In the genomic region with DNA sequence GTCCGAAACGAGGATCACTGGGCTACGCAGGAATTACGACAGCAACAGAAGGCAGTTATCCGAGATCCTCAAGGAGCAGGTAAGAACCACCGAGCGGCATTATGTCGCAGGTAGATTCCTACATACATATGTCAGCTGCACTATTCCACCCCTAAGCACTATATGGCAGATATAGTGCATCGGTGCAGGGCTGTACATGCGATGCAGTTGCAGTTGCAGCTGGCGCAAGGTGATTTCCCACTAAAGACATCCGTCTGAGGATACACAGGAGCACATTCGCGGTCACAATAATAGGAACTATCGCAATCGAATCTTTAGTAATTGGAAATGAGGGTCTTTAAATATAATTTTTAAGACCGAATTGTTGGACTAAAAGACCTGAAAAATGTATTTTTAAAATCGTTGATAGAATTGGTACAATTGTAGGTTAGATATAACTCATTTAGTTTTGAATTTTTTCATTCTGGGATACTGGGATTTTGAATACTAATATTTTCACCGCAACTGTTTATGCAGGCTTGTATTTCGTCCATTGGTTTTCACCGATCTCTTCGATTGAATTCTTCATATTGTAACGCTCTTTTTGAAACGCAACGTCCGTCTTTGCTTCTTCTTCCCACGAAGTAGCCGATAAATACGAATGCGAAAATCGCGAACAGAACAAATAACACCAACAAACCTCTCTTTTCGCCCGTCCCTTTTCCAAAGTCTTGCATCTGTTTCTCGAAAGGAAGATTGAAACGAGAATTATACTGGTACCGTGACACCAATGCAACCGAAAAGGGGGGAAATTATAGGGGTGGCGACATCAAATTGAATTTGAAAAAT, we compare ENCODE assay signal across 1 fruit fly cellular context.
TF ChIP-seq lines count a peak whose summit lies in the region.

No protein-coding gene starts in this region.

TF ChIP-seq in whole organism, embryonic, 481 proteins besides CTCF, POLR2A, EP300 and RAD21 (continued from another document and continues in another):
- TF ChIP-seq Hr3 (GFP tag; optimal IDR thresholded peaks at IDR 0.05; lab: Kevin White, UChicago) (no peak), CG12744 (GFP tag; optimal IDR thresholded peaks at IDR 0.05; lab: Kevin White, UChicago) (no peak), CG2875 (GFP tag; optimal IDR thresholded peaks at IDR 0.05; lab: Kevin White, UChicago) (no peak), CG8765 (GFP tag; IDR thresholded peaks at IDR 0.05; lab: Robert Waterston, UW) (0 out of 2 replicates have a peak, but pooled peaks have one; percentile 49), hkb (optimal IDR thresholded peaks at IDR 0.05; lab: Kevin White, UChicago) (no peak), hkb (GFP tag; IDR thresholded peaks at IDR 0.05; lab: Robert Waterston, UW) (no peak), wdn (GFP tag; IDR thresholded peaks at IDR 0.05; lab: Robert Waterston, UW) (no peak), gsb (GFP tag; IDR thresholded peaks at IDR 0.05; lab: Robert Waterston, UW) (no peak), HLH4C (GFP tag; IDR thresholded peaks at IDR 0.05; lab: Robert Waterston, UW; ENCODE audit: partially characterized antibody) (no peak), NFAT (GFP tag; IDR thresholded peaks at IDR 0.05; lab: Robert Waterston, UW) (no peak), Mes4 (GFP tag; optimal IDR thresholded peaks at IDR 0.05; lab: Kevin White, UChicago) (no peak), zfh1 (GFP tag; IDR thresholded peaks at IDR 0.05; lab: Robert Waterston, UW) (peak; percentile 75), fd102C (GFP tag; optimal IDR thresholded peaks at IDR 0.05; lab: Kevin White, UChicago) (peak; percentile 84), Hr39 (optimal IDR thresholded peaks at IDR 0.05; lab: Kevin White, UChicago) (no peak), CG10274 (GFP tag; optimal IDR thresholded peaks at IDR 0.05; lab: Kevin White, UChicago) (no peak), bowl (GFP tag; IDR thresholded peaks at IDR 0.05; lab: Robert Waterston, UW) (no peak), CG18262 (tag; optimal IDR thresholded peaks at IDR 0.05; lab: Kevin White, UChicago) (peak; percentile 72), Myb (GFP tag; optimal IDR thresholded peaks at IDR 0.05; lab: Kevin White, UChicago) (no peak), CG13775 (GFP tag; optimal IDR thresholded peaks at IDR 0.05; lab: Kevin White, UChicago) (peak; percentile 45), exex (tag; optimal IDR thresholded peaks at IDR 0.05; lab: Kevin White, UChicago) (no peak), corto (GFP tag; optimal IDR thresholded peaks at IDR 0.05; lab: Kevin White, UChicago) (peak; percentile 57), fu2 (GFP tag; optimal IDR thresholded peaks at IDR 0.05; lab: Kevin White, UChicago) (no peak), twi (tag; optimal IDR thresholded peaks at IDR 0.05; lab: Kevin White, UChicago) (peak; percentile 85), zfh2 (GFP tag; optimal IDR thresholded peaks at IDR 0.05; lab: Kevin White, UChicago) (no peak), aop (GFP tag; IDR thresholded peaks at IDR 0.05; lab: Robert Waterston, UW) (no peak), br (optimal IDR thresholded peaks at IDR 0.05; lab: Kevin White, UChicago) (no peak), CG7271 (tag; optimal IDR thresholded peaks at IDR 0.05; lab: Kevin White, UChicago) (peak; percentile 80), CG12219 (GFP tag; optimal IDR thresholded peaks at IDR 0.05; lab: Kevin White, UChicago) (no peak), crol (GFP tag; IDR thresholded peaks at IDR 0.05; lab: Robert Waterston, UW) (no peak), cas (GFP tag; IDR thresholded peaks at IDR 0.05; lab: Robert Waterston, UW) (no peak), Hmr (GFP tag; optimal IDR thresholded peaks at IDR 0.05; lab: Kevin White, UChicago) (no peak), Bdp1 (GFP tag; optimal IDR thresholded peaks at IDR 0.05; lab: Kevin White, UChicago) (no peak), CG17829 (tag; optimal IDR thresholded peaks at IDR 0.05; lab: Kevin White, UChicago) (peak; percentile 66), gem (tag; optimal IDR thresholded peaks at IDR 0.05; lab: Kevin White, UChicago) (peak; percentile 64), Sox102F (GFP tag; optimal IDR thresholded peaks at IDR 0.05; lab: Kevin White, UChicago) (no peak), so (GFP tag; IDR thresholded peaks at IDR 0.05; lab: Robert Waterston, UW) (no peak), CG11456 (GFP tag; IDR thresholded peaks at IDR 0.05; lab: Robert Waterston, UW) (no peak), Abd-B (GFP tag; optimal IDR thresholded peaks at IDR 0.05; lab: Kevin White, UChicago) (no peak), CG3995 (GFP tag; optimal IDR thresholded peaks at IDR 0.05; lab: Kevin White, UChicago) (no peak), Opbp (GFP tag; IDR thresholded peaks at IDR 0.05; lab: Robert Waterston, UW; ENCODE audit: partially characterized antibody) (no peak), CG2116 (GFP tag; optimal IDR thresholded peaks at IDR 0.05; lab: Kevin White, UChicago) (peak; percentile 66), CG8089 (GFP tag; optimal IDR thresholded peaks at IDR 0.05; lab: Kevin White, UChicago) (no peak), sob (GFP tag; IDR thresholded peaks at IDR 0.05; lab: Robert Waterston, UW) (no peak), ERR (GFP tag; optimal IDR thresholded peaks at IDR 0.05; lab: Kevin White, UChicago) (no peak), CG9727 (GFP tag; optimal IDR thresholded peaks at IDR 0.05; lab: Kevin White, UChicago) (peak; percentile 81), dan (GFP tag; IDR thresholded peaks at IDR 0.05; lab: Robert Waterston, UW) (no peak; the same call in 1 of the 2 replicates), fd64A (GFP tag; optimal IDR thresholded peaks at IDR 0.05; lab: Kevin White, UChicago) (no peak), MBD-R2 (GFP tag; IDR thresholded peaks at IDR 0.05; lab: Robert Waterston, UW) (no peak), Dbx (GFP tag; IDR thresholded peaks at IDR 0.05; lab: Robert Waterston, UW) (no peak), CG34376 (GFP tag; optimal IDR thresholded peaks at IDR 0.05; lab: Kevin White, UChicago) (no peak), CG7839 (tag; optimal IDR thresholded peaks at IDR 0.05; lab: Kevin White, UChicago) (peak; percentile 43), tll (GFP tag; optimal IDR thresholded peaks at IDR 0.05; lab: Kevin White, UChicago) (peak in 1 of 2 experiments; percentile 46), peb (GFP tag; IDR thresholded peaks at IDR 0.05; lab: Robert Waterston, UW) (no peak), pb (GFP tag; optimal IDR thresholded peaks at IDR 0.05; lab: Kevin White, UChicago) (no peak), CG2129 (GFP tag; IDR thresholded peaks at IDR 0.05; lab: Robert Waterston, UW; ENCODE audit: partially characterized antibody) (no peak), chn (GFP tag; optimal IDR thresholded peaks at IDR 0.05; lab: Kevin White, UChicago) (no peak), CG18619 (GFP tag; optimal IDR thresholded peaks at IDR 0.05; lab: Kevin White, UChicago) (no peak), slbo (GFP tag; IDR thresholded peaks at IDR 0.05; lab: Robert Waterston, UW) (no peak), Dip3 (GFP tag; optimal IDR thresholded peaks at IDR 0.05; lab: Kevin White, UChicago) (no peak), cad (GFP tag; optimal IDR thresholded peaks at IDR 0.05; lab: Kevin White, UChicago) (peak; percentile 64), disco-r (GFP tag; optimal IDR thresholded peaks at IDR 0.05; lab: Kevin White, UChicago) (no peak), Camta (GFP tag; optimal IDR thresholded peaks at IDR 0.05; lab: Kevin White, UChicago) (no peak), CG2889 (GFP tag; IDR thresholded peaks at IDR 0.05; lab: Robert Waterston, UW) (no peak), Ssrp (tag; optimal IDR thresholded peaks at IDR 0.05; lab: Kevin White, UChicago) (peak; percentile 39), CG31224 (GFP tag; IDR thresholded peaks at IDR 0.05; lab: Robert Waterston, UW) (no peak), Bgb (GFP tag; IDR thresholded peaks at IDR 0.05; lab: Robert Waterston, UW; ENCODE audit: partially characterized antibody) (no peak), Ptx1 (GFP tag; IDR thresholded peaks at IDR 0.05; lab: Robert Waterston, UW) (no peak), CG10543 (GFP tag; optimal IDR thresholded peaks at IDR 0.05; lab: Kevin White, UChicago) (no peak), CG4854 (GFP tag; optimal IDR thresholded peaks at IDR 0.05; lab: Kevin White, UChicago) (no peak), dimm (GFP tag; IDR thresholded peaks at IDR 0.05; lab: Robert Waterston, UW) (no peak), pfk (GFP tag; optimal IDR thresholded peaks at IDR 0.05; lab: Kevin White, UChicago) (no peak), CG11723 (GFP tag; optimal IDR thresholded peaks at IDR 0.05; lab: Kevin White, UChicago) (no peak), CG10979 (tag; optimal IDR thresholded peaks at IDR 0.05; lab: Kevin White, UChicago) (peak; percentile 78), CG4730 (GFP tag; IDR thresholded peaks at IDR 0.05; lab: Robert Waterston, UW) (no peak), shn (GFP tag; optimal IDR thresholded peaks at IDR 0.05; lab: Kevin White, UChicago) (no peak), Sry-β (GFP tag; optimal IDR thresholded peaks at IDR 0.05; lab: Kevin White, UChicago) (no peak), CG9609 (GFP tag; optimal IDR thresholded peaks at IDR 0.05; lab: Kevin White, UChicago) (no peak), CG6791 (GFP tag; IDR thresholded peaks at IDR 0.05; lab: Robert Waterston, UW; ENCODE audit: partially characterized antibody) (0 out of 3 replicates have a peak, but pooled peaks have one; percentile 36), Hsf (GFP tag; optimal IDR thresholded peaks at IDR 0.05; lab: Kevin White, UChicago) (peak; percentile 39), CG12942 (GFP tag; optimal IDR thresholded peaks at IDR 0.05; lab: Kevin White, UChicago) (no peak), Atf3 (GFP tag; optimal IDR thresholded peaks at IDR 0.05; lab: Kevin White, UChicago) (no peak), vfl (GFP tag; optimal IDR thresholded peaks at IDR 0.05; lab: Kevin White, UChicago) (no peak), Oli (tag; optimal IDR thresholded peaks at IDR 0.05; lab: Kevin White, UChicago) (peak; percentile 32), CG7745 (tag; optimal IDR thresholded peaks at IDR 0.05; lab: Kevin White, UChicago) (no peak), odd (GFP tag; optimal IDR thresholded peaks at IDR 0.05; lab: Kevin White, UChicago) (no peak), ham (GFP tag; IDR thresholded peaks at IDR 0.05; lab: Robert Waterston, UW) (no peak), CG10654 (GFP tag; optimal IDR thresholded peaks at IDR 0.05; lab: Kevin White, UChicago) (no peak), ase (GFP tag; IDR thresholded peaks at IDR 0.05; lab: Robert Waterston, UW) (no peak), gsb-n (tag; optimal IDR thresholded peaks at IDR 0.05; lab: Kevin White, UChicago) (peak; percentile 47), sc (optimal IDR thresholded peaks at IDR 0.05; lab: Kevin White, UChicago) (no peak), sc (GFP tag; optimal IDR thresholded peaks at IDR 0.05; lab: Kevin White, UChicago) (peak; percentile 50), amos (GFP tag; IDR thresholded peaks at IDR 0.05; lab: Robert Waterston, UW; ENCODE audit: partially characterized antibody) (0 out of 2 replicates have a peak, but pooled peaks have one; percentile 39), Awh (GFP tag; IDR thresholded peaks at IDR 0.05; lab: Robert Waterston, UW) (no peak), CG14014 (GFP tag; IDR thresholded peaks at IDR 0.05; lab: Robert Waterston, UW) (no peak), CG7928 (GFP tag; optimal IDR thresholded peaks at IDR 0.05; lab: Kevin White, UChicago) (no peak), grau (tag; optimal IDR thresholded peaks at IDR 0.05; lab: Kevin White, UChicago) (peak; percentile 54), CG18476 (GFP tag; optimal IDR thresholded peaks at IDR 0.05; lab: Kevin White, UChicago) (no peak), tap (tag; optimal IDR thresholded peaks at IDR 0.05; lab: Kevin White, UChicago) (no peak), Dek (tag; optimal IDR thresholded peaks at IDR 0.05; lab: Kevin White, UChicago) (no peak), CG2202 (tag; optimal IDR thresholded peaks at IDR 0.05; lab: Kevin White, UChicago) (no peak), abd-A (tag; optimal IDR thresholded peaks at IDR 0.05; lab: Kevin White, UChicago) (no peak), CG14965 (GFP tag; optimal IDR thresholded peaks at IDR 0.05; lab: Kevin White, UChicago; ENCODE audit: borderline replicate concordance) (no peak), CG3838 (GFP tag; optimal IDR thresholded peaks at IDR 0.05; lab: Kevin White, UChicago) (no peak), Neu2 (GFP tag; optimal IDR thresholded peaks at IDR 0.05; lab: Kevin White, UChicago; ENCODE audit: borderline replicate concordance) (peak; percentile 76), C15 (GFP tag; IDR thresholded peaks at IDR 0.05; lab: Robert Waterston, UW) (no peak), HmgD (GFP tag; optimal IDR thresholded peaks at IDR 0.05; lab: Kevin White, UChicago) (no peak), CG3281 (GFP tag; optimal IDR thresholded peaks at IDR 0.05; lab: Kevin White, UChicago) (no peak), pita (GFP tag; optimal IDR thresholded peaks at IDR 0.05; lab: Kevin White, UChicago) (no peak), bsh (GFP tag; optimal IDR thresholded peaks at IDR 0.05; lab: Kevin White, UChicago) (peak in 1 of 2 experiments; percentile 2), pum (GFP tag; optimal IDR thresholded peaks at IDR 0.05; lab: Kevin White, UChicago) (peak; percentile 8), Dref (GFP tag; IDR thresholded peaks at IDR 0.05; lab: Robert Waterston, UW) (no peak), jumu (GFP tag; optimal IDR thresholded peaks at IDR 0.05; lab: Kevin White, UChicago) (peak; percentile 17), Oaz (GFP tag; IDR thresholded peaks at IDR 0.05; lab: Robert Waterston, UW) (no peak), p53 (GFP tag; optimal IDR thresholded peaks at IDR 0.05; lab: Kevin White, UChicago) (no peak), Ets97D (GFP tag; optimal IDR thresholded peaks at IDR 0.05; lab: Kevin White, UChicago) (no peak), sna (GFP tag; IDR thresholded peaks at IDR 0.05; lab: Robert Waterston, UW; ENCODE audit: partially characterized antibody) (no peak), btn (GFP tag; optimal IDR thresholded peaks at IDR 0.05; lab: Kevin White, UChicago) (no peak), CG15514 (GFP tag; optimal IDR thresholded peaks at IDR 0.05; lab: Kevin White, UChicago) (no peak), dmrt11E (tag; optimal IDR thresholded peaks at IDR 0.05; lab: Kevin White, UChicago) (peak; percentile 86), D (optimal IDR thresholded peaks at IDR 0.05; lab: Kevin White, UChicago) (peak; percentile 47), D (GFP tag; optimal IDR thresholded peaks at IDR 0.05; lab: Kevin White, UChicago) (peak; percentile 8), E2f1 (GFP tag; IDR thresholded peaks at IDR 0.05; lab: Robert Waterston, UW) (no peak), cwo (GFP tag; optimal IDR thresholded peaks at IDR 0.05; lab: Kevin White, UChicago) (no peak), Atf-2 (GFP tag; optimal IDR thresholded peaks at IDR 0.05; lab: Kevin White, UChicago) (no peak), HLH54F (GFP tag; optimal IDR thresholded peaks at IDR 0.05; lab: Kevin White, UChicago) (no peak), Lhr (GFP tag; optimal IDR thresholded peaks at IDR 0.05; lab: Kevin White, UChicago) (peak; percentile 12), sens (GFP tag; lab: Kevin White, UChicago) (peak; percentile 89)
